Worm (Caenorhabditis elegans): ENCODE data around the gene R10E4.3.

DNA sequence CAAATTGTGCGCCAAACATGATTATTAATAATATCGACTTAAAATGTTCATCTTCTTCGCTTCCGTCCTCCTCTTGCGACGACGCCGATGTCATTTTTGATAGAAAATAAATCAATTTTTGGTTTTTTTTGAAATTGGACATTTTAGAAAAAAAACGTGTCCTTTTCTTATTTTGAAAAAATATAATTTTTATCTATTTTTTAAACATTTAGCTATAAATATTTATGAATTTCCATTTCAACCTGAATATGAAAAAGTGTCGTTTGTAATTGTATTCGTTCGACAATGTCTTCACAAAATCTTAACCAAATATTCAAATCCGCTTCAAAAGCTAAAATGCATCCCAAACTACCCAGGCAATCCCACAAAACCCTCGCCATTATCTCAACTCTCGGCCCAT is at the start of gene R10E4.3:
- TF ChIP-seq sea-1 (GFP tag; conservative IDR thresholded peaks at IDR 0.05) (no peak), hnd-1 (tag; optimal IDR thresholded peaks at IDR 0.05) (no peak), B0310.2 (tag; optimal IDR thresholded peaks at IDR 0.05) (no peak), tbx-11 (GFP tag; IDR thresholded peaks at IDR 0.05) (no peak), ama-1 (optimal IDR thresholded peaks at IDR 0.05) (no peak), ceh-13 (GFP tag; optimal IDR thresholded peaks at IDR 0.05) (no peak), hmg-4 (GFP tag; optimal IDR thresholded peaks at IDR 0.05) (no peak)

Data from whole organism, early embryonic.